Worm (Caenorhabditis elegans) whole organism, L1 larva: ENCODE measurements around the gene elp-1.

ENCODE experiments used
- Y116A8C.19 ChIP-seq: sonication (generic microtip); optimal IDR thresholded peaks from 2 replicates; lab custom pipeline; 2016; ENCODE audit warnings: missing compliant biosample characterization, missing genetic modification characterization, borderline replicate concordance
- alr-1 ChIP-seq: fragments of 200-800 bp; sonication (Bioruptor generic); optimal IDR thresholded peaks from 2 replicates; lab custom pipeline; 2018; ENCODE audit warnings: borderline replicate concordance, mild to moderate bottlenecking, missing genetic modification characterization, missing compliant biosample characterization
- ama-1 ChIP-seq: fragments of 150-350 bp; optimal IDR thresholded peaks from 2 replicates; lab custom pipeline; 2014
- ceh-8 ChIP-seq: fragments of 200-800 bp; sonication (Bioruptor generic); optimal IDR thresholded peaks from 2 replicates; lab custom pipeline; 2018; ENCODE audit warnings: mild to moderate bottlenecking, missing genetic modification characterization, moderate library complexity, missing compliant biosample characterization
- ceh-82 ChIP-seq, 3 experiments: fragments of 150-350 bp in 1 of 3; sonication (generic microtip) in 2 of 3; optimal IDR thresholded peaks; 2 replicates each; lab custom pipeline; 2014 to 2017; ENCODE audit warnings: missing biosample characterization in 3 of 3, missing genetic modification characterization in 3 of 3
- ceh-88 ChIP-seq: fragments of 200-800 bp; sonication (Bioruptor generic); IDR thresholded peaks from 2 replicates; pipeline ENCODE4 v1.3.6; 2022; ENCODE audit warnings: missing genetic modification characterization, missing compliant biosample characterization
- ceh-90 ChIP-seq: sonication (generic microtip); optimal IDR thresholded peaks from 2 replicates; lab custom pipeline; 2016; ENCODE audit warnings: missing genetic modification characterization, missing compliant biosample characterization
- dsc-1 ChIP-seq: sonication (generic microtip); optimal IDR thresholded peaks from 2 replicates; lab custom pipeline; 2016; ENCODE audit warnings: mild to moderate bottlenecking, missing genetic modification characterization, missing compliant biosample characterization
- efl-3 ChIP-seq: fragments of 200-800 bp; sonication (Bioruptor generic); optimal IDR thresholded peaks from 2 replicates; lab custom pipeline; 2018; ENCODE audit warnings: mild to moderate bottlenecking, missing genetic modification characterization, missing compliant biosample characterization
- egl-27 ChIP-seq, 2 experiments: fragments of 150-350 bp in 1 of 2; sonication (generic microtip); optimal IDR thresholded peaks; 3 replicates each; lab custom pipeline; 2017 to 2018; ENCODE audit warnings: missing biosample characterization in 2 of 2, missing genetic modification characterization in 2 of 2, missing genetic modification reagents in 2 of 2
- elt-2 ChIP-seq: sonication (generic microtip); optimal IDR thresholded peaks from 2 replicates; lab custom pipeline; 2016; ENCODE audit warnings: missing genetic modification characterization, mild to moderate bottlenecking, inconsistent platforms, missing compliant biosample characterization, missing genetic modification reagents
- fkh-10 ChIP-seq: sonication (generic microtip); optimal IDR thresholded peaks from 2 replicates; lab custom pipeline; 2017; ENCODE audit warnings: missing biosample characterization, missing genetic modification reagents, missing genetic modification characterization
- fkh-4 ChIP-seq: sonication (generic microtip); optimal IDR thresholded peaks from 2 replicates; lab custom pipeline; 2016; ENCODE audit warnings: missing compliant biosample characterization, missing genetic modification characterization, borderline replicate concordance
- fos-1 ChIP-seq: fragments of 150-350 bp; optimal IDR thresholded peaks from 2 replicates; lab custom pipeline; 2014; ENCODE audit warnings: missing biosample characterization, missing genetic modification characterization
- hlh-17 ChIP-seq: fragments of 200-800 bp; sonication (Bioruptor generic); optimal IDR thresholded peaks from 2 replicates; lab custom pipeline; 2018; ENCODE audit warnings: missing genetic modification characterization, mild to moderate bottlenecking, missing compliant biosample characterization, moderate library complexity, borderline replicate concordance
- hpl-2 ChIP-seq: fragments of 150-350 bp; optimal IDR thresholded peaks from 2 replicates; lab custom pipeline; 2014; ENCODE audit warnings: missing biosample characterization, missing genetic modification reagents, missing genetic modification characterization
- irx-1 ChIP-seq: sonication (generic microtip); optimal IDR thresholded peaks from 2 replicates; lab custom pipeline; 2016; ENCODE audit warnings: missing genetic modification characterization, missing compliant biosample characterization
- isw-1 ChIP-seq: fragments of 200-800 bp; sonication (Bioruptor generic); IDR thresholded peaks from 2 replicates; pipeline ENCODE4 v1.3.6; 2022; ENCODE audit warnings: missing genetic modification characterization, missing compliant biosample characterization
- jun-1 ChIP-seq: fragments of 150-350 bp; optimal IDR thresholded peaks from 2 replicates; lab custom pipeline; 2014; ENCODE audit warnings: missing biosample characterization, missing genetic modification reagents, missing genetic modification characterization
- lin-13 ChIP-seq: fragments of 150-350 bp; optimal IDR thresholded peaks from 2 replicates; lab custom pipeline; 2014; ENCODE audit warnings: missing biosample characterization, missing genetic modification reagents, missing genetic modification characterization
- lin-14 ChIP-seq: fragments of 200-800 bp; sonication (Bioruptor generic); optimal IDR thresholded peaks from 2 replicates; lab custom pipeline; 2018; ENCODE audit warnings: mild to moderate bottlenecking, missing genetic modification characterization, moderate library complexity, missing compliant biosample characterization
- lin-35 ChIP-seq, 2 experiments: fragments of 150-350 bp; optimal IDR thresholded peaks; 2 replicates each; lab custom pipeline; 2014; ENCODE audit warnings: missing biosample characterization in 2 of 2, missing genetic modification characterization in 2 of 2, missing genetic modification reagents in 2 of 2
- lin-39 ChIP-seq: fragments of 150-350 bp; optimal IDR thresholded peaks from 2 replicates; lab custom pipeline; 2014; ENCODE audit warnings: missing biosample characterization, missing genetic modification reagents, missing genetic modification characterization
- lsy-2 ChIP-seq, 2 experiments: fragments of 150-350 bp; optimal IDR thresholded peaks; 2 replicates each; lab custom pipeline; 2014; ENCODE audit warnings: missing biosample characterization in 2 of 2, missing genetic modification characterization in 2 of 2
- mef-2 ChIP-seq: fragments of 150-350 bp; optimal IDR thresholded peaks from 2 replicates; lab custom pipeline; 2014; ENCODE audit warnings: missing biosample characterization, missing genetic modification characterization
- mep-1 ChIP-seq: fragments of 150-350 bp; optimal IDR thresholded peaks from 2 replicates; lab custom pipeline; 2014; ENCODE audit warnings: missing biosample characterization, missing genetic modification characterization
- nhr-12 ChIP-seq: sonication (generic microtip); optimal IDR thresholded peaks from 2 replicates; lab custom pipeline; 2017; ENCODE audit warnings: missing biosample characterization, missing genetic modification characterization
- nhr-19 ChIP-seq: fragments of 200-800 bp; sonication (Bioruptor generic); conservative IDR thresholded peaks from 2 replicates; pipeline ENCODE4 v1.3.6; 2022; ENCODE audit warnings: missing genetic modification characterization, missing compliant biosample characterization
- nhr-20 ChIP-seq: sonication (generic microtip); optimal IDR thresholded peaks from 2 replicates; lab custom pipeline; 2016; ENCODE audit warnings: mild to moderate bottlenecking, missing genetic modification characterization, missing compliant biosample characterization
- nhr-28 ChIP-seq: fragments of 150-350 bp; optimal IDR thresholded peaks from 2 replicates; lab custom pipeline; 2014; ENCODE audit warnings: missing biosample characterization, missing genetic modification characterization
- nhr-47 ChIP-seq: sonication (generic microtip); optimal IDR thresholded peaks from 2 replicates; lab custom pipeline; 2016; ENCODE audit warnings: mild to moderate bottlenecking, missing genetic modification characterization, moderate library complexity, missing compliant biosample characterization
- nhr-71 ChIP-seq: sonication (generic microtip); optimal IDR thresholded peaks from 2 replicates; lab custom pipeline; 2016; ENCODE audit warnings: mild to moderate bottlenecking, missing genetic modification characterization, moderate library complexity, missing compliant biosample characterization
- nhr-84 ChIP-seq: sonication (generic microtip); optimal IDR thresholded peaks from 2 replicates; lab custom pipeline; 2017; ENCODE audit warnings: missing biosample characterization, missing genetic modification characterization
- nhr-90 ChIP-seq: sonication (generic microtip); optimal IDR thresholded peaks from 2 replicates; lab custom pipeline; 2016; ENCODE audit warnings: mild to moderate bottlenecking, missing genetic modification characterization, missing compliant biosample characterization; ENCODE audit not compliant: poor library complexity
- pag-3 ChIP-seq: sonication (generic microtip); optimal IDR thresholded peaks from 2 replicates; lab custom pipeline; 2017; ENCODE audit warnings: missing genetic modification characterization, mild to moderate bottlenecking, missing compliant biosample characterization, antibody characterized with exemption, borderline replicate concordance; ENCODE audit not compliant: insufficient read depth
- pax-3 ChIP-seq: fragments of 200-800 bp; sonication (Bioruptor generic); optimal IDR thresholded peaks from 2 replicates; lab custom pipeline; 2018; ENCODE audit warnings: mild to moderate bottlenecking, missing genetic modification characterization, moderate library complexity, missing compliant biosample characterization
- pqm-1 ChIP-seq: sonication (generic microtip); optimal IDR thresholded peaks from 3 replicates; lab custom pipeline; 2017; ENCODE audit warnings: missing biosample characterization, missing genetic modification characterization
- skn-1 ChIP-seq: fragments of 150-350 bp; optimal IDR thresholded peaks from 2 replicates; lab custom pipeline; 2014; ENCODE audit warnings: missing biosample characterization, missing genetic modification characterization
- snpc-4 ChIP-seq: fragments of 150-350 bp; optimal IDR thresholded peaks from 2 replicates; lab custom pipeline; 2014; ENCODE audit warnings: missing biosample characterization, missing genetic modification characterization
- sox-4 ChIP-seq: sonication (generic microtip); optimal IDR thresholded peaks from 2 replicates; lab custom pipeline; 2016; ENCODE audit warnings: missing genetic modification characterization, missing compliant biosample characterization
- sup-37 ChIP-seq: fragments of 200-800 bp; sonication (Bioruptor generic); optimal IDR thresholded peaks from 2 replicates; lab custom pipeline; 2018; ENCODE audit warnings: mild to moderate bottlenecking, missing genetic modification characterization, missing compliant biosample characterization
- swsn-7 ChIP-seq: sonication (generic microtip); optimal IDR thresholded peaks from 2 replicates; lab custom pipeline; 2016; ENCODE audit warnings: missing genetic modification characterization, missing compliant biosample characterization
- tbx-2 ChIP-seq: sonication (generic microtip); optimal IDR thresholded peaks from 2 replicates; lab custom pipeline; 2016; ENCODE audit warnings: missing genetic modification characterization, missing compliant biosample characterization
- tlp-1 ChIP-seq: fragments of 150-350 bp; optimal IDR thresholded peaks from 2 replicates; lab custom pipeline; 2014; ENCODE audit warnings: missing biosample characterization, missing genetic modification characterization
- unc-130 ChIP-seq: fragments of 150-350 bp; optimal IDR thresholded peaks from 2 replicates; lab custom pipeline; 2017; ENCODE audit warnings: missing biosample characterization, missing genetic modification characterization, inconsistent platforms
- unc-30 ChIP-seq: sonication (generic microtip); optimal IDR thresholded peaks from 2 replicates; lab custom pipeline; 2017; ENCODE audit warnings: missing biosample characterization, missing genetic modification characterization
- unc-62 ChIP-seq: fragments of 150-350 bp; optimal IDR thresholded peaks from 2 replicates; lab custom pipeline; 2014; ENCODE audit warnings: missing biosample characterization, missing genetic modification reagents, missing genetic modification characterization
- unc-86 ChIP-seq: sonication (generic microtip); optimal IDR thresholded peaks from 2 replicates; lab custom pipeline; 2016; ENCODE audit warnings: missing genetic modification characterization, missing compliant biosample characterization
- unc-98 ChIP-seq: fragments of 200-800 bp; sonication (Bioruptor generic); IDR thresholded peaks from 2 replicates; pipeline ENCODE4 v1.3.6; 2022; ENCODE audit warnings: missing genetic modification characterization, missing compliant biosample characterization
- xbp-1 ChIP-seq: sonication (generic microtip); optimal IDR thresholded peaks from 2 replicates; lab custom pipeline; 2016; ENCODE audit warnings: missing genetic modification characterization, missing compliant biosample characterization
- zag-1 ChIP-seq: fragments of 150-350 bp; optimal IDR thresholded peaks from 2 replicates; lab custom pipeline; 2014; ENCODE audit warnings: missing biosample characterization, missing genetic modification characterization
- ztf-11 ChIP-seq, 2 experiments: sonication (generic microtip); optimal IDR thresholded peaks; 2 replicates each; lab custom pipeline; 2016 to 2017; ENCODE audit warnings: missing genetic modification characterization in 2 of 2, missing biosample characterization in 1 of 2, missing compliant biosample characterization in 1 of 2

The elp-1 gene

ce11 chrV:20728763-20729350, 41.1 kb downstream of the elp-1 start, which contains the start of gene ipla-3 (continued):
- no peak for TF ChIP-seq alr-1
- TF ChIP-seq fkh-4 (tag; lab: Kevin White, UChicago) = no peak
- no peak for TF ChIP-seq Y116A8C.19 (tag; lab: Kevin White, UChicago)
- TF ChIP-seq lin-14 (GFP tag; lab: Kevin White, UChicago) = no peak
- peak; percentile 42 for TF ChIP-seq swsn-7 (tag; lab: Kevin White, UChicago)
- TF ChIP-seq ama-1 (lab: Kevin White, UChicago) = no peak
- peak; percentile 50 for TF ChIP-seq nhr-20 (tag; lab: Kevin White, UChicago)
- TF ChIP-seq pag-3 = no peak
- TF ChIP-seq ceh-90 (tag; lab: Kevin White, UChicago) = no peak
- no peak for TF ChIP-seq zag-1 (tag; lab: Kevin White, UChicago)
- TF ChIP-seq unc-86 = no peak
- TF ChIP-seq fos-1 (tag; lab: Kevin White, UChicago) = no peak
- TF ChIP-seq xbp-1 (tag; lab: Kevin White, UChicago) = peak; percentile 7
- TF ChIP-seq ceh-88 (GFP tag; lab: Robert Waterston, UW) = no peak
- TF ChIP-seq nhr-71 (tag; lab: Kevin White, UChicago) = peak; percentile 68
- TF ChIP-seq unc-30 (tag; lab: Kevin White, UChicago) = no peak
- TF ChIP-seq tlp-1 = no peak
- TF ChIP-seq pax-3 = no peak
- TF ChIP-seq irx-1 = no peak
- TF ChIP-seq ztf-11 (tag; optimal IDR thresholded peaks at IDR 0.05; lab: Kevin White, UChicago) = no peak
- TF ChIP-seq isw-1 = no peak
- peak; percentile 20 to 60 for TF ChIP-seq lin-35 (GFP tag; optimal IDR thresholded peaks at IDR 0.05; lab: Kevin White, UChicago)
- TF ChIP-seq sup-37 (GFP tag; lab: Kevin White, UChicago) = no peak
- no peak for TF ChIP-seq nhr-12
- TF ChIP-seq pqm-1 (tag; lab: Kevin White, UChicago) = no peak
- no peak for TF ChIP-seq lin-13
- TF ChIP-seq ceh-82 (tag; optimal IDR thresholded peaks at IDR 0.05; lab: Kevin White, UChicago) = peak in 2 of 3 experiments; percentile 21 to 53
- TF ChIP-seq unc-130 = no peak
- peak; percentile 67 for TF ChIP-seq nhr-90 (tag; lab: Kevin White, UChicago)
- TF ChIP-seq unc-98 (GFP tag; lab: Robert Waterston, UW) = no peak
- TF ChIP-seq ceh-8 (GFP tag; lab: Kevin White, UChicago) = no peak
- TF ChIP-seq nhr-47 = no peak
- TF ChIP-seq egl-27 (tag; optimal IDR thresholded peaks at IDR 0.05; lab: Kevin White, UChicago) = no peak
- TF ChIP-seq skn-1 = peak; percentile 36
- TF ChIP-seq mef-2 = no peak
- TF ChIP-seq tbx-2 (tag; lab: Kevin White, UChicago) = no peak
- TF ChIP-seq snpc-4 = peak; percentile 18
- no peak for TF ChIP-seq nhr-84 (tag; lab: Kevin White, UChicago)
- TF ChIP-seq lin-39 = no peak
- no peak for TF ChIP-seq efl-3 (GFP tag; lab: Kevin White, UChicago)
- peak; percentile 10 for TF ChIP-seq jun-1 (tag; lab: Kevin White, UChicago)
- no peak for TF ChIP-seq dsc-1 (tag; lab: Kevin White, UChicago)
- TF ChIP-seq lsy-2 (tag; optimal IDR thresholded peaks at IDR 0.05; lab: Kevin White, UChicago) = peak; percentile 22 to 59
- no peak for TF ChIP-seq fkh-10
- TF ChIP-seq nhr-28 (tag; lab: Kevin White, UChicago) = no peak
- TF ChIP-seq sox-4 = no peak
- TF ChIP-seq hpl-2 (GFP tag; lab: Kevin White, UChicago) = no peak
- TF ChIP-seq elt-2 = peak; percentile 77
- TF ChIP-seq mep-1 = peak; percentile 56
- TF ChIP-seq hlh-17 (GFP tag; lab: Kevin White, UChicago) = no peak
- no peak for TF ChIP-seq unc-62 (GFP tag; lab: Kevin White, UChicago)
- no peak for TF ChIP-seq nhr-19 (GFP tag; lab: Robert Waterston, UW)
